Worm (Caenorhabditis elegans) whole organism, L4/young adult: ENCODE data around the gene R11D1.1.

Source experiments
- dao-5 ChIP-seq: sonication (generic microtip); optimal IDR thresholded peaks from 2 replicates; lab custom pipeline; 2016; ENCODE audit warnings: missing genotype, missing genetic modification characterization, moderate library complexity, missing compliant biosample characterization
- him-1 ChIP-seq: sonication (generic microtip); optimal IDR thresholded peaks from 2 replicates; lab custom pipeline; 2016; ENCODE audit warnings: missing genotype, missing genetic modification reagents, missing genetic modification characterization, missing compliant biosample characterization

ce11 chrV:12676299-12676698 lies 27.9 kb upstream of the R11D1.1 start:
- no peak for TF ChIP-seq dao-5 (tag; lab: Kevin White, UChicago)
- TF ChIP-seq him-1 (tag; lab: Kevin White, UChicago), result no peak
